Fruit fly (Drosophila melanogaster): ENCODE results near the gene CG42594.
A peak's percentile ranks its signal among the peaks of the same experiment; 100 is the strongest.

The CG42594 gene

dm6 chrX:4906573-4906972, 65.9 kb downstream of the CG42594 start, which contains the start of gene CG6927 (continued):
- TF ChIP-seq CG12104 (GFP tag; optimal IDR thresholded peaks at IDR 0.05) (peak; percentile 28), YL-1 (GFP tag; optimal IDR thresholded peaks at IDR 0.05) (no peak), CG10431 (GFP tag; optimal IDR thresholded peaks at IDR 0.05) (no peak), pita (GFP tag; optimal IDR thresholded peaks at IDR 0.05) (no peak), CG30020 (tag; optimal IDR thresholded peaks at IDR 0.05) (peak; percentile 55), bsh (GFP tag; optimal IDR thresholded peaks at IDR 0.05) (peak in 1 of 2 experiments; percentile 70), vnd (GFP tag; IDR thresholded peaks at IDR 0.05; ENCODE audit: partially characterized antibody) (no peak), Dek (tag; optimal IDR thresholded peaks at IDR 0.05) (peak; percentile 68), cad (GFP tag; optimal IDR thresholded peaks at IDR 0.05) (no peak), H15 (GFP tag; IDR thresholded peaks at IDR 0.05) (peak; percentile 89), salm (tag; optimal IDR thresholded peaks at IDR 0.05) (no peak), CG6791 (GFP tag; IDR thresholded peaks at IDR 0.05; ENCODE audit: partially characterized antibody) (no peak), Ada2b (GFP tag; IDR thresholded peaks at IDR 0.05) (peak; percentile 89), NC2β (GFP tag; optimal IDR thresholded peaks at IDR 0.05) (no peak), rib (GFP tag; IDR thresholded peaks at IDR 0.05) (peak; percentile 47; the same call in 1 of the 2 replicates), nau (GFP tag; optimal IDR thresholded peaks at IDR 0.05) (no peak), CG8924 (tag; optimal IDR thresholded peaks at IDR 0.05) (peak; percentile 54), CG9727 (GFP tag; optimal IDR thresholded peaks at IDR 0.05) (peak; percentile 61), CG11398 (GFP tag; optimal IDR thresholded peaks at IDR 0.05) (no peak), Sox102F (GFP tag; optimal IDR thresholded peaks at IDR 0.05) (peak; percentile 76), tap (tag; optimal IDR thresholded peaks at IDR 0.05) (peak; percentile 39), lmd (GFP tag; IDR thresholded peaks at IDR 0.05) (peak; percentile 93), slou (GFP tag; optimal IDR thresholded peaks at IDR 0.05) (no peak), CG1792 (GFP tag; optimal IDR thresholded peaks at IDR 0.05) (no peak), br (optimal IDR thresholded peaks at IDR 0.05) (no peak), CG4328 (GFP tag; optimal IDR thresholded peaks at IDR 0.05) (no peak), Mad (GFP tag; optimal IDR thresholded peaks at IDR 0.05) (no peak), Camta (GFP tag; optimal IDR thresholded peaks at IDR 0.05) (peak; percentile 69), Doc3 (GFP tag; IDR thresholded peaks at IDR 0.05; ENCODE audit: partially characterized antibody) (no peak), trem (tag; optimal IDR thresholded peaks at IDR 0.05) (peak; percentile 51), bowl (GFP tag; IDR thresholded peaks at IDR 0.05) (peak; percentile 69; the same call in 1 of the 2 replicates), CG31441 (GFP tag; IDR thresholded peaks at IDR 0.05) (peak; percentile 57; the same call in 1 of the 2 replicates), ara (GFP tag; IDR thresholded peaks at IDR 0.05) (peak; percentile 91), CG13894 (tag; optimal IDR thresholded peaks at IDR 0.05) (no peak), CG6813 (GFP tag; optimal IDR thresholded peaks at IDR 0.05) (no peak), CG5953 (GFP tag; IDR thresholded peaks at IDR 0.05) (peak; percentile 78), dysf (GFP tag; IDR thresholded peaks at IDR 0.05) (peak; percentile 93), CG11696 (GFP tag; IDR thresholded peaks at IDR 0.05) (peak; percentile 49; the same call in 1 of the 2 replicates), sens (GFP tag) (peak; percentile 94), CG11085 (GFP tag; IDR thresholded peaks at IDR 0.05) (peak; percentile 62; the same call in 1 of the 2 replicates), bbx (GFP tag; IDR thresholded peaks at IDR 0.05; ENCODE audit: partially characterized antibody) (no peak), Sox100B (GFP tag; optimal IDR thresholded peaks at IDR 0.05) (peak; percentile 51)

dm6 chrX:4908926-4909432, 68.3 kb downstream of the CG42594 start, which contains the start of gene CG32772:
Gene CG32772 (plus strand): TSS chrX:4909102.
- TF ChIP-seq al (GFP tag; IDR thresholded peaks at IDR 0.05) (no peak), pros (GFP tag; optimal IDR thresholded peaks at IDR 0.05) (no peak), CG10462 (GFP tag; optimal IDR thresholded peaks at IDR 0.05) (no peak), Hr3 (GFP tag; optimal IDR thresholded peaks at IDR 0.05) (no peak), chif (GFP tag; optimal IDR thresholded peaks at IDR 0.05) (no peak), CG3995 (GFP tag; optimal IDR thresholded peaks at IDR 0.05) (no peak), CG7963 (GFP tag; IDR thresholded peaks at IDR 0.05; ENCODE audit: partially characterized antibody) (peak; percentile 80), gcm2 (GFP tag; optimal IDR thresholded peaks at IDR 0.05) (no peak), tna (GFP tag; IDR thresholded peaks at IDR 0.05; ENCODE audit: partially characterized antibody) (peak; percentile 91), CG32532 (GFP tag; IDR thresholded peaks at IDR 0.05) (peak; percentile 8; the same call in 1 of the 2 replicates), slp2 (GFP tag; optimal IDR thresholded peaks at IDR 0.05) (no peak), CG10274 (GFP tag; optimal IDR thresholded peaks at IDR 0.05) (no peak)

Data from whole organism, embryonic.